Worm (Caenorhabditis elegans) whole organism, L1 larva: ENCODE measurements around the gene T09F3.4.

Source experiments
- C04F5.9 ChIP-seq: sonication (generic microtip); optimal IDR thresholded peaks from 2 replicates; lab custom pipeline; 2016; ENCODE audit warnings: missing genetic modification characterization, missing compliant biosample characterization
- C34B4.2 ChIP-seq: sonication (generic microtip); optimal IDR thresholded peaks from 2 replicates; lab custom pipeline; 2017; ENCODE audit warnings: mild to moderate bottlenecking, missing genetic modification characterization, missing compliant biosample characterization
- aha-1 ChIP-seq: fragments of 150-350 bp; optimal IDR thresholded peaks from 2 replicates; lab custom pipeline; 2014; ENCODE audit warnings: missing biosample characterization, missing genetic modification characterization
- aly-2 ChIP-seq: fragments of 150-350 bp; optimal IDR thresholded peaks from 2 replicates; lab custom pipeline; 2014; ENCODE audit warnings: missing biosample characterization, missing genetic modification characterization
- fos-1 ChIP-seq: fragments of 150-350 bp; optimal IDR thresholded peaks from 2 replicates; lab custom pipeline; 2014; ENCODE audit warnings: missing biosample characterization, missing genetic modification characterization
- jun-1 ChIP-seq: fragments of 150-350 bp; optimal IDR thresholded peaks from 2 replicates; lab custom pipeline; 2014; ENCODE audit warnings: missing biosample characterization, missing genetic modification reagents, missing genetic modification characterization
- skn-1 ChIP-seq: fragments of 150-350 bp; optimal IDR thresholded peaks from 2 replicates; lab custom pipeline; 2014; ENCODE audit warnings: missing biosample characterization, missing genetic modification characterization
- tbx-2 ChIP-seq: sonication (generic microtip); optimal IDR thresholded peaks from 2 replicates; lab custom pipeline; 2016; ENCODE audit warnings: missing genetic modification characterization, missing compliant biosample characterization
- unc-62 ChIP-seq: fragments of 150-350 bp; optimal IDR thresholded peaks from 2 replicates; lab custom pipeline; 2014; ENCODE audit warnings: missing biosample characterization, missing genetic modification reagents, missing genetic modification characterization
- ztf-11 ChIP-seq, 2 experiments: sonication (generic microtip); optimal IDR thresholded peaks; 2 replicates each; lab custom pipeline; 2016 to 2017; ENCODE audit warnings: missing genetic modification characterization in 2 of 2, missing biosample characterization in 1 of 2, missing compliant biosample characterization in 1 of 2
- ztf-4 ChIP-seq: fragments of 150-350 bp; optimal IDR thresholded peaks from 2 replicates; lab custom pipeline; 2014; ENCODE audit warnings: missing biosample characterization, missing genetic modification characterization

DNA sequence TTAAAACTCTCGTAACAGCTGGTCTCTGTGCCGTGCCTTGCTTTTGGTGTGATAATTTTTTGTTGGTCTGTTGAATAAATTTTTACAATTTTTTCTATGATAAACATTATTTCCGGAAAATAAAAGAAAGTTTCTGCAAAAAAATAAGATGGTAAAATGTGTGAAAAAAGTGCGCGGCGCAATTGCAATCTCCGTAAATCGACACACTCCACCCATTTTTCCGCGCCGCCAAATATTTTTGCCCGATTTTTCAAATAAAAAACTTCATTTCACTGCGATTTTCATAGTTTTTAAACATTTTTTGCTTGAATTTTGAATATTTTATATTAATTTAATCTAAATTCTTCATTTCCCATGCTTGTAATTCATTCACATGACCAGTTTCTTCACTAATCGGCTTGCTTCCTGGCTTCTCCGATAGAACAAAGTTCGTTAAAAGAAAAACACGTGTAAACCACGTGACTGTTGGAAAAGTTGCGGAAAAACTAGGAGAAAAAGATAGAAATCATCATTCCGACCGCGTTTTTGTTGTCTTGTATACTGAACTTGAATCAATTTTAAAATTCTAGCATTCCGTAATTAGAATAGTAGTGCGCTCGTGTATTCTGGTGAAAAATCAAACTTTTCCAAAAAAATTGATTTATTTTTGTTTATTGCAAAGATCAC, 7.3 kb upstream of the T09F3.4 start:
- TF ChIP-seq tbx-2 (tag; lab: Kevin White, UChicago) (peak; percentile 69), C04F5.9 (tag; lab: Kevin White, UChicago) (peak; percentile 2), fos-1 (tag; lab: Kevin White, UChicago) (no peak), jun-1 (tag; lab: Kevin White, UChicago) (peak; percentile 54), unc-62 (GFP tag; lab: Kevin White, UChicago) (no peak), skn-1 (tag; lab: Kevin White, UChicago) (peak; percentile 61), aha-1 (no peak), ztf-11 (tag; optimal IDR thresholded peaks at IDR 0.05; lab: Kevin White, UChicago) (peak in 1 of 2 experiments; percentile 42), C34B4.2 (tag; lab: Kevin White, UChicago) (no peak), ztf-4 (tag; lab: Kevin White, UChicago) (no peak), aly-2 (tag; lab: Kevin White, UChicago) (no peak)
